Fruit fly (Drosophila melanogaster): ENCODE measurements around the gene wor.

The wor gene

dm6 chr2L:15385340-15385739 lies 40.0 kb downstream of the wor start (continued):
- TF ChIP-seq lov (optimal IDR thresholded peaks at IDR 0.05) (no peak), lov (GFP tag; IDR thresholded peaks at IDR 0.05) (no peak), Xbp1 (GFP tag; optimal IDR thresholded peaks at IDR 0.05) (no peak), Nf-YC (tag; optimal IDR thresholded peaks at IDR 0.05) (no peak), Jarid2 (GFP tag; optimal IDR thresholded peaks at IDR 0.05) (no peak), en (GFP tag; optimal IDR thresholded peaks at IDR 0.05) (no peak), dmrt11E (tag; optimal IDR thresholded peaks at IDR 0.05) (peak; percentile 39), HHEX (GFP tag; optimal IDR thresholded peaks at IDR 0.05) (no peak), MTF-1 (GFP tag; optimal IDR thresholded peaks at IDR 0.05; ENCODE audit: borderline replicate concordance) (no peak), CG14667 (GFP tag; IDR thresholded peaks at IDR 0.05) (no peak), TFAM (GFP tag; optimal IDR thresholded peaks at IDR 0.05) (no peak), HLHmδ (GFP tag; optimal IDR thresholded peaks at IDR 0.05) (no peak), ftz-f1 (GFP tag; optimal IDR thresholded peaks at IDR 0.05) (no peak), bsh (GFP tag; optimal IDR thresholded peaks at IDR 0.05) (peak in 1 of 2 experiments; percentile 40), HLH3B (GFP tag; IDR thresholded peaks at IDR 0.05) (no peak), ash1 (GFP tag; optimal IDR thresholded peaks at IDR 0.05) (no peak), CG8765 (GFP tag; IDR thresholded peaks at IDR 0.05) (no peak), CG11093 (GFP tag; IDR thresholded peaks at IDR 0.05) (no peak)

dm6 chr2L:15383026-15383575 lies 42.3 kb downstream of the wor start:
- TF ChIP-seq CG8944 (GFP tag; optimal IDR thresholded peaks at IDR 0.05), result no peak
- no peak for TF ChIP-seq CG4404 (GFP tag; IDR thresholded peaks at IDR 0.05)
- TF ChIP-seq Ets65A (GFP tag), result peak; percentile 61
- no peak for TF ChIP-seq dmrt11E (tag; optimal IDR thresholded peaks at IDR 0.05)
- TF ChIP-seq crol (GFP tag; IDR thresholded peaks at IDR 0.05), result no peak
- TF ChIP-seq CG10654 (GFP tag; optimal IDR thresholded peaks at IDR 0.05), result no peak
- no peak for TF ChIP-seq Fer3 (tag; optimal IDR thresholded peaks at IDR 0.05)
- no peak for TF ChIP-seq zf30C (GFP tag; optimal IDR thresholded peaks at IDR 0.05)
- TF ChIP-seq CG2120 (GFP tag; optimal IDR thresholded peaks at IDR 0.05), result no peak
- no peak for TF ChIP-seq Hr3 (GFP tag; optimal IDR thresholded peaks at IDR 0.05)
- no peak for TF ChIP-seq tup (GFP tag; optimal IDR thresholded peaks at IDR 0.05)
- peak; percentile 35; the same call in 1 of the 2 replicates for TF ChIP-seq Drgx (GFP tag; IDR thresholded peaks at IDR 0.05)
- TF ChIP-seq seq (GFP tag; IDR thresholded peaks at IDR 0.05), result no peak
- no peak for TF ChIP-seq NC2α (GFP tag; optimal IDR thresholded peaks at IDR 0.05)
- TF ChIP-seq lov (optimal IDR thresholded peaks at IDR 0.05), result no peak
- TF ChIP-seq lov (GFP tag; IDR thresholded peaks at IDR 0.05), result no peak
- no peak for TF ChIP-seq corto (GFP tag; optimal IDR thresholded peaks at IDR 0.05)
- TF ChIP-seq bbx (GFP tag; IDR thresholded peaks at IDR 0.05; ENCODE audit: partially characterized antibody), result no peak
- no peak for TF ChIP-seq CG7839 (tag; optimal IDR thresholded peaks at IDR 0.05)
- TF ChIP-seq sens (GFP tag), result peak; percentile 68
- TF ChIP-seq zen2 (GFP tag; IDR thresholded peaks at IDR 0.05; ENCODE audit: partially characterized antibody), result no peak
- TF ChIP-seq Camta (GFP tag; optimal IDR thresholded peaks at IDR 0.05), result no peak
- no peak for TF ChIP-seq CG8924 (tag; optimal IDR thresholded peaks at IDR 0.05)
- TF ChIP-seq CG7987 (GFP tag; optimal IDR thresholded peaks at IDR 0.05), result no peak
- TF ChIP-seq CG1529 (GFP tag; optimal IDR thresholded peaks at IDR 0.05), result no peak

Measured in whole organism, embryonic.